Fruit fly (Drosophila melanogaster) whole organism, prepupa: Measurements from ENCODE around the gene gce.

Experiments
- Blimp-1 ChIP-seq: fragments of 200-800 bp; sonication (Bioruptor generic); optimal IDR thresholded peaks from 3 replicates; lab custom pipeline; 2017; ENCODE audit warnings: missing biosample characterization, missing genetic modification characterization, mild to moderate bottlenecking, moderate library complexity, missing genetic modification reagents
- CG15336 ChIP-seq: fragments of 200-800 bp; sonication (Bioruptor generic); IDR thresholded peaks from 2 replicates; pipeline ENCODE4 v1.3.6; 2022; ENCODE audit warnings: missing biosample characterization, missing genetic modification characterization
- CG16779 ChIP-seq: fragments of 200-800 bp; sonication (Bioruptor generic); optimal IDR thresholded peaks from 3 replicates; lab custom pipeline; 2017; ENCODE audit warnings: missing biosample characterization, mild to moderate bottlenecking, missing genetic modification characterization
- CG34406 ChIP-seq: fragments of 200-800 bp; sonication (Bioruptor generic); optimal IDR thresholded peaks from 3 replicates; lab custom pipeline; 2016; ENCODE audit warnings: missing biosample characterization, missing genetic modification characterization
- CG6163 ChIP-seq: fragments of 200-800 bp; sonication (Bioruptor generic); IDR thresholded peaks from 3 replicates; pipeline ENCODE4 v1.3.6; 2022; ENCODE audit warnings: missing biosample characterization, missing genetic modification characterization
- Gug ChIP-seq: fragments of 200-800 bp; sonication (Bioruptor generic); IDR thresholded peaks from 2 replicates; pipeline ENCODE4 v1.3.6; 2022; ENCODE audit warnings: missing biosample characterization, missing genetic modification characterization
- Hr39 ChIP-seq: fragments of 200-800 bp; sonication (Bioruptor generic); optimal IDR thresholded peaks from 2 replicates; lab custom pipeline; 2016; ENCODE audit warnings: missing biosample characterization, missing genetic modification characterization
- acj6 ChIP-seq: fragments of 200-800 bp; sonication (Bioruptor generic); optimal IDR thresholded peaks from 3 replicates; lab custom pipeline; 2016; ENCODE audit warnings: missing biosample characterization, missing genetic modification characterization
- fkh ChIP-seq: fragments of 200-800 bp; sonication (Bioruptor generic); optimal IDR thresholded peaks from 3 replicates; lab custom pipeline; 2017; ENCODE audit warnings: missing biosample characterization, mild to moderate bottlenecking, missing genetic modification characterization, moderate library complexity
- svp ChIP-seq: fragments of 200-800 bp; sonication (Bioruptor generic); peaks from one replicate; lab custom pipeline; 2016; ENCODE audit warnings: missing biosample characterization, missing genetic modification characterization

- TF ChIP-seq Gug (GFP tag; lab: Robert Waterston, UW) (no peak), acj6 (GFP tag; lab: Kevin White, UChicago) (no peak), CG15336 (GFP tag; lab: Robert Waterston, UW) (peak; percentile 24; the same call in 1 of the 2 replicates), Hr39 (GFP tag; lab: Kevin White, UChicago) (peak; percentile 13), CG16779 (tag; lab: Kevin White, UChicago) (peak; percentile 18), svp (GFP tag; lab: Kevin White, UChicago) (peak; percentile 84), CG34406 (no peak), CG6163 (GFP tag; lab: Robert Waterston, UW) (peak; percentile 33; the same call in 1 of the 3 replicates), fkh (peak; percentile 29), Blimp-1 (no peak)
Measured at dm6 chrX:15305975-15306909, 8.7 kb downstream of the gce start.
